Fruit fly (Drosophila melanogaster): Measurements from ENCODE around the gene CG42594.

The CG42594 gene

dm6 chrX:4909938-4910778, 69.5 kb downstream of the CG42594 start (continued):
- peak; percentile 99 for TF ChIP-seq MTF-1 (GFP tag; optimal IDR thresholded peaks at IDR 0.05; ENCODE audit: borderline replicate concordance)
- peak; percentile 100 for TF ChIP-seq Camta (GFP tag; optimal IDR thresholded peaks at IDR 0.05)
- peak; percentile 89 for TF ChIP-seq CG7928 (GFP tag; optimal IDR thresholded peaks at IDR 0.05)
- peak; percentile 96 for TF ChIP-seq CG7745 (tag; optimal IDR thresholded peaks at IDR 0.05)
- peak; percentile 33; the same call in 1 of the 2 replicates for TF ChIP-seq Scr (GFP tag; IDR thresholded peaks at IDR 0.05; ENCODE audit: partially characterized antibody)
- TF ChIP-seq CG9609 (GFP tag; optimal IDR thresholded peaks at IDR 0.05): peak; percentile 100
- TF ChIP-seq CG10209 (GFP tag; optimal IDR thresholded peaks at IDR 0.05): peak; percentile 100
- peak; percentile 100 for TF ChIP-seq CG7839 (tag; optimal IDR thresholded peaks at IDR 0.05)
- peak; percentile 100 for TF ChIP-seq CG16815 (GFP tag; optimal IDR thresholded peaks at IDR 0.05)
- peak in 1 of 2 experiments; percentile 3 for TF ChIP-seq Dfd (GFP tag; optimal IDR thresholded peaks at IDR 0.05)
- TF ChIP-seq zfh2 (GFP tag; optimal IDR thresholded peaks at IDR 0.05): peak; percentile 100
- TF ChIP-seq HmgD (GFP tag; optimal IDR thresholded peaks at IDR 0.05): peak; percentile 99
- TF ChIP-seq tin (GFP tag; optimal IDR thresholded peaks at IDR 0.05): peak; percentile 100
- TF ChIP-seq CG15269 (tag; optimal IDR thresholded peaks at IDR 0.05): peak; percentile 100
- TF ChIP-seq pnt (GFP tag; optimal IDR thresholded peaks at IDR 0.05): peak; percentile 100
- peak; percentile 98 for TF ChIP-seq fd102C (GFP tag; optimal IDR thresholded peaks at IDR 0.05)
- peak; percentile 100 for TF ChIP-seq CG14441 (GFP tag; IDR thresholded peaks at IDR 0.05)
- peak; percentile 100 for TF ChIP-seq az2 (GFP tag; optimal IDR thresholded peaks at IDR 0.05)
- peak; percentile 100 for TF ChIP-seq CG12104 (GFP tag; optimal IDR thresholded peaks at IDR 0.05)
- peak; percentile 100 for TF ChIP-seq CG4404 (GFP tag; IDR thresholded peaks at IDR 0.05)
- no peak for TF ChIP-seq D (optimal IDR thresholded peaks at IDR 0.05)
- peak; percentile 100 for TF ChIP-seq D (GFP tag; optimal IDR thresholded peaks at IDR 0.05)
- TF ChIP-seq HLH3B (GFP tag; IDR thresholded peaks at IDR 0.05): peak; percentile 100
- peak; percentile 99 for TF ChIP-seq lbe (GFP tag; optimal IDR thresholded peaks at IDR 0.05)
- peak; percentile 99 for TF ChIP-seq CG2202 (tag; optimal IDR thresholded peaks at IDR 0.05)
- peak; percentile 73 to 97 for TF ChIP-seq insv (GFP tag; optimal IDR thresholded peaks at IDR 0.05)
- peak; percentile 100 for TF ChIP-seq CG12391 (tag; optimal IDR thresholded peaks at IDR 0.05)
- TF ChIP-seq CG15696 (tag; optimal IDR thresholded peaks at IDR 0.05): peak; percentile 100
- no peak for TF ChIP-seq Lpt (GFP tag; optimal IDR thresholded peaks at IDR 0.05)
- peak; percentile 92 for TF ChIP-seq MESR4 (GFP tag; optimal IDR thresholded peaks at IDR 0.05)
- peak; percentile 100 for TF ChIP-seq Mrtf (GFP tag; IDR thresholded peaks at IDR 0.05)
- TF ChIP-seq wor (GFP tag; IDR thresholded peaks at IDR 0.05): peak; percentile 99
- peak in 1 of 3 experiments; percentile 100 for TF ChIP-seq lola (GFP tag; optimal IDR thresholded peaks at IDR 0.05)
- TF ChIP-seq Nf-YA (GFP tag; IDR thresholded peaks at IDR 0.05): peak; percentile 99
- peak; percentile 98 for TF ChIP-seq D19B (GFP tag; optimal IDR thresholded peaks at IDR 0.05)
- peak; percentile 99 for TF ChIP-seq sima (GFP tag; optimal IDR thresholded peaks at IDR 0.05)
- TF ChIP-seq Ada2b (GFP tag; IDR thresholded peaks at IDR 0.05): peak; percentile 100
- peak; percentile 100 for TF ChIP-seq Atf6 (GFP tag; IDR thresholded peaks at IDR 0.05)
- peak in 1 of 3 experiments; percentile 98 for TF ChIP-seq Stat92E (GFP tag; optimal IDR thresholded peaks at IDR 0.05)
- peak; percentile 99 for TF ChIP-seq CG8944 (GFP tag; optimal IDR thresholded peaks at IDR 0.05)
- peak; percentile 99 for TF ChIP-seq Max (GFP tag; optimal IDR thresholded peaks at IDR 0.05)
- peak; percentile 100 for TF ChIP-seq fd96Cb (tag; optimal IDR thresholded peaks at IDR 0.05)
- peak; percentile 100 for TF ChIP-seq CG9727 (GFP tag; optimal IDR thresholded peaks at IDR 0.05)
- TF ChIP-seq Fer2 (tag; optimal IDR thresholded peaks at IDR 0.05): peak; percentile 100
- TF ChIP-seq Dref (GFP tag; IDR thresholded peaks at IDR 0.05): peak; percentile 56
- peak; percentile 100 for TF ChIP-seq Ssrp (tag; optimal IDR thresholded peaks at IDR 0.05)
- TF ChIP-seq Meics (GFP tag; optimal IDR thresholded peaks at IDR 0.05): peak; percentile 100
- TF ChIP-seq Doc2 (GFP tag; IDR thresholded peaks at IDR 0.05): peak; percentile 99

Measured in whole organism, embryonic.